Worm (Caenorhabditis elegans) whole organism, L3 larva: ENCODE results near the gene dpy-10.

Experiments
- R02D3.7 ChIP-seq: fragments of 150-350 bp; optimal IDR thresholded peaks from 2 replicates; lab custom pipeline; 2014; ENCODE audit warnings: missing biosample characterization, missing genetic modification characterization
- ceh-16 ChIP-seq: sonication (generic microtip); optimal IDR thresholded peaks from 2 replicates; lab custom pipeline; 2017; ENCODE audit warnings: missing biosample characterization, missing genetic modification characterization
- ceh-82 ChIP-seq: fragments of 150-350 bp; optimal IDR thresholded peaks from 2 replicates; lab custom pipeline; 2014; ENCODE audit warnings: missing biosample characterization, missing genetic modification characterization
- egl-27 ChIP-seq: sonication (generic microtip); optimal IDR thresholded peaks from 4 replicates; lab custom pipeline; 2017; ENCODE audit warnings: missing biosample characterization, missing genetic modification reagents, missing genetic modification characterization
- elt-2 ChIP-seq: sonication (generic microtip); optimal IDR thresholded peaks from 2 replicates; lab custom pipeline; 2016; ENCODE audit warnings: missing genetic modification reagents, mild to moderate bottlenecking, missing genetic modification characterization, missing compliant biosample characterization
- fos-1 ChIP-seq: fragments of 150-350 bp; optimal IDR thresholded peaks from 2 replicates; lab custom pipeline; 2014; ENCODE audit warnings: missing biosample characterization, missing genetic modification characterization
- jun-1 ChIP-seq: fragments of 150-350 bp; optimal IDR thresholded peaks from 2 replicates; lab custom pipeline; 2014; ENCODE audit warnings: missing biosample characterization, missing genetic modification reagents, missing genetic modification characterization
- lin-15B ChIP-seq: fragments of 150-350 bp; optimal IDR thresholded peaks from 2 replicates; lab custom pipeline; 2014; ENCODE audit warnings: missing biosample characterization, missing genetic modification characterization
- mdl-1 ChIP-seq: fragments of 150-350 bp; optimal IDR thresholded peaks from 2 replicates; lab custom pipeline; 2014; ENCODE audit warnings: missing biosample characterization, missing genetic modification characterization
- nfya-1 ChIP-seq: sonication (generic microtip); optimal IDR thresholded peaks from 2 replicates; lab custom pipeline; 2017; ENCODE audit warnings: missing genetic modification characterization, mild to moderate bottlenecking, missing compliant biosample characterization, antibody characterized with exemption, moderate library complexity; ENCODE audit not compliant: insufficient read depth
- nhr-25 ChIP-seq: sonication (generic microtip); optimal IDR thresholded peaks from 2 replicates; lab custom pipeline; 2017; ENCODE audit warnings: missing biosample characterization, missing genetic modification characterization
- snpc-4 ChIP-seq: fragments of 150-350 bp; optimal IDR thresholded peaks from 2 replicates; lab custom pipeline; 2014; ENCODE audit warnings: missing biosample characterization, missing genetic modification characterization
- unc-62 ChIP-seq: fragments of 150-350 bp; sonication (generic microtip); optimal IDR thresholded peaks from 4 replicates; lab custom pipeline; 2014; ENCODE audit warnings: missing biosample characterization, missing genetic modification reagents, missing genetic modification characterization
- zag-1 ChIP-seq: fragments of 150-350 bp; optimal IDR thresholded peaks from 2 replicates; lab custom pipeline; 2014; ENCODE audit warnings: missing biosample characterization, missing genetic modification characterization

- TF ChIP-seq ceh-82 (tag; lab: Kevin White, UChicago) (no peak), nfya-1 (tag; lab: Kevin White, UChicago) (peak; percentile 48), fos-1 (tag; lab: Kevin White, UChicago) (no peak), jun-1 (tag; lab: Kevin White, UChicago) (no peak), unc-62 (GFP tag; lab: Kevin White, UChicago) (no peak), snpc-4 (tag; lab: Kevin White, UChicago) (no peak), zag-1 (tag; lab: Kevin White, UChicago) (no peak), mdl-1 (tag; lab: Kevin White, UChicago) (no peak), elt-2 (no peak), ceh-16 (no peak), egl-27 (no peak), R02D3.7 (tag; lab: Kevin White, UChicago) (no peak), lin-15B (no peak), nhr-25 (tag; lab: Kevin White, UChicago) (no peak)
Measured at ce11 chrII:6721581-6721980, 9.6 kb upstream of the dpy-10 start.
